Fruit fly (Drosophila melanogaster): ENCODE measurements around the gene CG5355.

CG5355 gene

DNA sequence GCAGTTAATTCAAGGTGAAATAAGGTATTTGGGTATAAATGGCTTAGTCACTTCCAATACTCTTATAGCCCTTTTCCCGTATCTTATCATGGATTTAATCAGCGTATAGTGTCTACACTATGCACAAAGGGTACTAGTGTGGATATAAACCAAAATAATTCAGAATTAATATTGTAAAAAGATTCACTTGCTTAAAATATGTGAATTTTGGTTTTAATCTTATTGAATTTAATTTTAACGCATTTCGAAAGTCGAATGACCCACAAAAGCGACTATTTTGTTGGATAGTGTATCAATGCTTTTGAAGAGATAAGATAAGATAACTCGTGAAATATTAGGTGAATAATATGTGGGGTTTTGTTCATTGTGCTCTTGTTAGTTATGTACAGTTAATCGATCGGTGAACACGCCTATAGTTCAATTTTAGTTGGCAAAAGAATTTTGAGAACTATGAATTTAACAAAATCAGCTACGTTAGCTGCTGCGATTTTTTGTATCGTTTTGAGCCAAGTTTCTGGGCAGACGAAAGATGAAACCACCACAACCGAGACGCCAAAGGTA, 31.3 kb downstream of the CG5355 start, which contains the start of gene CG5096 (continued):
- TF ChIP-seq fkh (GFP tag; optimal IDR thresholded peaks at IDR 0.05) (peak; percentile 33), CG3919 (GFP tag; optimal IDR thresholded peaks at IDR 0.05) (no peak), Eip78C (GFP tag) (peak; percentile 92), Hr38 (GFP tag; optimal IDR thresholded peaks at IDR 0.05) (no peak), topi (GFP tag; optimal IDR thresholded peaks at IDR 0.05) (peak; percentile 76), lz (GFP tag; optimal IDR thresholded peaks at IDR 0.05) (peak; percentile 66), CG32006 (GFP tag; optimal IDR thresholded peaks at IDR 0.05) (no peak), CG6163 (GFP tag; IDR thresholded peaks at IDR 0.05) (no peak)

DNA sequence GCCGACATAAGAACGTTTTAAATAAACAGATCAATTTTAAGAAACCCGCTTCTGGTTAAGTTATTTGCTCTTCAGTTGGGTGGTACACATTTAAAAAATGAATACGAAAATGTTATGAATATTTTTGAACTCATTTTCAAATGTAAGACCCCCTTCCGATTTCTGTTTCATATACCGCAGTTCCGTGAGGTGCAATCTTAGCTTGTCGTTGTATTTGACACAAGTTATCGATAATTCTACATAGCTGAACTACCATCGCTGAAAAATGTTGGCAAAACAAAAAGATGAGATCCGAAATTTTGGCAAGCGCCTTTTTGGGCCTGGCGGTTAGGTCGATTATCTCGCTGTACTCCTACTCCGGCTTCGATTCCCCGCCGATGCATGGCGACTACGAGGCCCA, 33.4 kb downstream of the CG5355 start, which contains the start of gene gny:
Gene gny (plus strand): TSS at position 239 of the 400 bp plus-strand sequence.
- TF ChIP-seq Gug (GFP tag; IDR thresholded peaks at IDR 0.05) = no peak
- TF ChIP-seq Eip78C (GFP tag) = peak; percentile 18

DNA sequence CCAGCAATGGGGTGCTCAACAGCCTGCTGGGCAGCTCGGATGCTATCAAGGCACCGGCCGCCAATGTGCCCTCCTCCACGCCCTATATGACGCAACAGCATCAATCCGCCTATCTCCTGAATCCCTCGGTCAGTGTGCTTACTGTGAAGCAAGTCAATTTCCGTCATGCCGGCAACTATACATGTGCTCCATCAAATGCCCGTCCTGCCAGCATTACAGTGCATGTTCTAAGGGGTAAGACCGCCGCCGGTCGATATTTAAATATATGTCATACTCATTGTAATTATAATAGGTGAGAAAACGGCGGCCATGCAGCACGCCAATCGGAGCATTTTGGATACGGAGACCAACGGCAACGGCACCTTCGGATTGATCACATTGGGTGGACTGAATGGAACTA, 34.6 kb downstream of the CG5355 start:
- TF ChIP-seq CG8119 (GFP tag; IDR thresholded peaks at IDR 0.05) (no peak), Sox102F (GFP tag; optimal IDR thresholded peaks at IDR 0.05) (no peak), ss (GFP tag; optimal IDR thresholded peaks at IDR 0.05) (no peak), pdm3 (GFP tag; optimal IDR thresholded peaks at IDR 0.05) (no peak), CG32006 (GFP tag; optimal IDR thresholded peaks at IDR 0.05) (no peak), CG7368 (GFP tag; optimal IDR thresholded peaks at IDR 0.05) (no peak), cyc (GFP tag; optimal IDR thresholded peaks at IDR 0.05) (no peak), CG6808 (GFP tag; optimal IDR thresholded peaks at IDR 0.05) (no peak), CG6163 (GFP tag; IDR thresholded peaks at IDR 0.05) (no peak), Eip78C (GFP tag) (no peak), CG15336 (GFP tag; IDR thresholded peaks at IDR 0.05) (no peak), Ets21C (GFP tag; optimal IDR thresholded peaks at IDR 0.05) (no peak), CG10669 (GFP tag; optimal IDR thresholded peaks at IDR 0.05) (no peak), Eip75B (GFP tag; optimal IDR thresholded peaks at IDR 0.05) (no peak)

DNA sequence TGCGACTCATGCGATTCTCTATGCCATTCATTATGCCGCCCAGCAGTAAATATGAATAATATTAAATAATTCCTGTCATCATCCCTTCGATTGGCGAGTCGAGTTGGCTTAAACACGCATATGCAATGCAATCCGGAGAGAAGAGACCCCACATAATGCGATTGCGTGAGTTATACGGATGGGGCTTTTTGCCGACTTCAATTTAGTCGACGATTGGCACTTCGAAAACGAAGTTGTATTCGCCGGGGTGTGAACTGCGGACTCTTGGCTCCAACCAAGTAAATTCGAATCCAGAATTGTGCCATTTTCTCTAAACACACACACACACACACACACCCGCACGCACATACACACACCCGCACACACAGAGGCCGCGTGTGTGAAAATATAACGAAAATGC, 37.0 kb downstream of the CG5355 start:
- TF ChIP-seq CG32006 (GFP tag; optimal IDR thresholded peaks at IDR 0.05) (no peak), CG6276 (GFP tag; optimal IDR thresholded peaks at IDR 0.05) (no peak), Gug (GFP tag; IDR thresholded peaks at IDR 0.05) (no peak)

DNA sequence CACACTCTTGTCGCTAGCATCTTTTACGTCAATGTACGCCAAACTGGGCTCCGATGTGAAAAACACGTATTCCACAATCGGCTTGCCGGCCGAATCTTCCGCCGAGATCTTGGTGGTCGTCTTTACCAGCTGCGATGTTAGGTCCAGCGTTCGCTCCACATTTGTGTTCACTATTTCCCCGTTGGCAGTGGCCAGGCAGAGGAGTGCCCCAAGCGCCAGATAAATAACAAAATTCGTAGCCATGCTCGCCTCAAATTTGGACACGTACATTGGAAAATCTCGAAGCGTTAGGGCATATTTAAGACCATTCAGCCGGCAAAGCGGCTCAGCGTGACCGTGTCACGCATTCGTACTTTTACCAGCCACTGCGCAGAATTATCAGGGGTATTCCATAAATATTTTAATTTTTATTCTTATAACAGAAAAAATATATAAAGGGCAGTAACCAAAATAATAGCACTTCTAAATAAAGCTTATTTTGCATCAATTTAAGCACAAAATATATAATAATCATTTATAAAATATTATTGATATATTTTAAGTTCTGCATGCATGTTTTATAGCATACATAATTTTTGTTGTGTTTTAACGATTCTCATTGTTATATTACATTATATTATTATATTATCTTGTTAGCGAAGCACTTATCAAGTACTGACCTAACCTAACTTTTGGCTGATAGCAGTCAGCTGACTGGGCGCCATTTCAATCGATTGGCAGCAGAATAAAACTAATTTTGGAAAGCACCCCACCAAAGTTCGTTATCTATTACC, 37.6 kb downstream of the CG5355 start, which contains the start of the genes CG33303 and dpr19:
Gene CG33303 (minus strand): TSS at position 294 of the 773 bp plus-strand sequence.
Gene dpr19 (plus strand): TSS at position 705 of the 773 bp plus-strand sequence.
- TF ChIP-seq Hr39 (GFP tag; optimal IDR thresholded peaks at IDR 0.05) = no peak
- peak; percentile 22; the same call in 1 of the 2 replicates for TF ChIP-seq Gug (GFP tag; IDR thresholded peaks at IDR 0.05)
- no peak for TF ChIP-seq eg (GFP tag; IDR thresholded peaks at IDR 0.05)
- peak; percentile 43 for TF ChIP-seq CG6854 (GFP tag; optimal IDR thresholded peaks at IDR 0.05)
- no peak for TF ChIP-seq Met (GFP tag; optimal IDR thresholded peaks at IDR 0.05)
- peak; percentile 70 for TF ChIP-seq Eip78C (GFP tag)
- no peak; the same call in 2 of the 3 replicates for TF ChIP-seq CG6163 (GFP tag; IDR thresholded peaks at IDR 0.05)
- no peak for TF ChIP-seq ss (GFP tag; optimal IDR thresholded peaks at IDR 0.05)
- TF ChIP-seq CG16779 (tag; optimal IDR thresholded peaks at IDR 0.05) = no peak
- peak; percentile 37 for TF ChIP-seq CG6792 (GFP tag; optimal IDR thresholded peaks at IDR 0.05)
- TF ChIP-seq CG1621 (tag; optimal IDR thresholded peaks at IDR 0.05) = no peak
- peak; percentile 60 for TF ChIP-seq Ets96B (tag; optimal IDR thresholded peaks at IDR 0.05)
- no peak for TF ChIP-seq lz (GFP tag; optimal IDR thresholded peaks at IDR 0.05)
- TF ChIP-seq OdsH (GFP tag; optimal IDR thresholded peaks at IDR 0.05) = no peak
- TF ChIP-seq fd59A (GFP tag; optimal IDR thresholded peaks at IDR 0.05) = no peak
- TF ChIP-seq CG6808 (GFP tag; optimal IDR thresholded peaks at IDR 0.05) = peak; percentile 24
- TF ChIP-seq CG9139 (GFP tag; optimal IDR thresholded peaks at IDR 0.05) = no peak
- peak; percentile 49 for TF ChIP-seq esn (GFP tag; optimal IDR thresholded peaks at IDR 0.05)
- no peak for TF ChIP-seq CG31627 (GFP tag; optimal IDR thresholded peaks at IDR 0.05)
- TF ChIP-seq CG15336 (GFP tag; IDR thresholded peaks at IDR 0.05) = peak; percentile 79
- TF ChIP-seq dac (GFP tag; optimal IDR thresholded peaks at IDR 0.05) = no peak
- peak; percentile 8 for TF ChIP-seq achi (GFP tag; optimal IDR thresholded peaks at IDR 0.05)
- TF ChIP-seq CG32006 (GFP tag; optimal IDR thresholded peaks at IDR 0.05) = no peak
- TF ChIP-seq CG8119 (GFP tag; IDR thresholded peaks at IDR 0.05) = peak; percentile 67; the same call in 2 of the 3 replicates
- TF ChIP-seq CG3032 (tag; optimal IDR thresholded peaks at IDR 0.05) = peak; percentile 65
- no peak for TF ChIP-seq CG11762 (GFP tag; optimal IDR thresholded peaks at IDR 0.05; ENCODE audit: insufficient read depth)
- peak; percentile 46 for TF ChIP-seq CG10631 (GFP tag; optimal IDR thresholded peaks at IDR 0.05)
- peak; percentile 7 for TF ChIP-seq CG10669 (GFP tag; optimal IDR thresholded peaks at IDR 0.05)
- peak; percentile 36 for TF ChIP-seq dsx (GFP tag; optimal IDR thresholded peaks at IDR 0.05; ENCODE audit: poor library complexity, severe bottlenecking)
